Worm (Caenorhabditis elegans): ENCODE measurements around the gene fbxc-30.

DNA sequence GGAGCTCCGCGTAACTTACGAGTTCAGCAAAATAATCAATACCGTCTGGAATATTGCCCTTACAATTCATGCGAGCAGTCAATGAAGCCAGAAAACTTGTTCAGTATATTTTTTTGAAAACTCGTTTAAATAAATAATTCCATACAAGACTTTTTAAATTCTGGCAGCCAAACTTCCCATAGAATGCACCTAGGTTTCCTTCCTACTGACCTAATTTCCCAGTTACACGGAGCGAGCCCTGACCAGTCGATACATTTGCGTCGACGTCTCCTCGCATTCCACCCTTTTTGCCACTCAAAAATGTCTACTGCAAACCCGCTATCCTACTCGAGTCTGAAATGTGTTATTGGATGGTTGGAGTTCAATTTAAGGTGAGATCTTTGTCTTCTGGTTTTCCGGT lies at the start of gene fbxc-30:
- TF ChIP-seq mec-3 (tag; optimal IDR thresholded peaks at IDR 0.05; ENCODE audit: borderline replicate concordance), result no peak
- TF ChIP-seq unc-86 (tag; optimal IDR thresholded peaks at IDR 0.05), result no peak
- TF ChIP-seq ceh-9 (tag; optimal IDR thresholded peaks at IDR 0.05), result no peak

Measured in whole organism, late embryonic.